Fruit fly (Drosophila melanogaster) whole organism: ENCODE measurements around the gene cyr.

Experiments
- pan ChIP-seq: fragments of >200 bp; optimal IDR thresholded peaks from 2 replicates; lab custom pipeline; 2017
- usp ChIP-seq: fragments of >200 bp; optimal IDR thresholded peaks from 2 replicates; lab custom pipeline; 2017; ENCODE audit warnings: missing biosample characterization, missing genetic modification characterization, mixed read lengths

- TF ChIP-seq usp (GFP tag; lab: Kevin White, UChicago) (no peak), pan (lab: Kevin White, UChicago) (no peak)
Measured at dm6 chrX:8081427-8082185, 53.9 kb downstream of the cyr start, which contains the start of gene Ldsdh1.
